Worm (Caenorhabditis elegans): Measurements from ENCODE around the gene R04A9.6.
A peak's percentile ranks its signal among the peaks of the same experiment; 100 is the strongest.
"Not testable (repeated sequence)": the region's sequence is repeated elsewhere in the genome, so short reads cannot be mapped to it uniquely, and the experiment has no call there.

R04A9.6 gene

DNA sequence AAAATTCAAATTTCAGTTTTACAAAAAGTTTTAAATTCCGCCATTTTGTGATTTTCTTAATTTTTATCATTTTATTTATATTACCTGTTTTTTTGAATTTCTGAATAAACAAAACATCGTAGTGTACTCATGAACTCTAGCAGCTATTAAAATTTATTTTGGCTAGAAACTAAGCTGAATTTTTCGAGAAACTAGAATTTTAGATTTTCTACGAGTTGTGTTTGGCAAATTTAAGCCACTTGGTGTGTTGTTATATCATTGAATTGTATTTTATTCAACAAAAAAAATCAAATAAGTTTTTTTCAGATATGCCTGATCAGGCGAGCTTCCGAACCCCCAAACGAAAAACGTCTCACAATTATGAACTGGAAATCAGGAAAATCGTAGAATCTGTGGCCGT is at the start of gene R04A9.6:
Gene R04A9.6, plus strand, starts transcription at position 301 of the 400 bp plus-strand sequence.
- TF ChIP-seq elt-4 (tag; optimal IDR thresholded peaks at IDR 0.05) (no peak), hlh-13 (GFP tag; optimal IDR thresholded peaks at IDR 0.05) (no peak), dve-1 (tag; optimal IDR thresholded peaks at IDR 0.05) (no peak), gmeb-2 (tag; optimal IDR thresholded peaks at IDR 0.05) (no peak), elt-2 (tag; optimal IDR thresholded peaks at IDR 0.05) (no peak)

DNA sequence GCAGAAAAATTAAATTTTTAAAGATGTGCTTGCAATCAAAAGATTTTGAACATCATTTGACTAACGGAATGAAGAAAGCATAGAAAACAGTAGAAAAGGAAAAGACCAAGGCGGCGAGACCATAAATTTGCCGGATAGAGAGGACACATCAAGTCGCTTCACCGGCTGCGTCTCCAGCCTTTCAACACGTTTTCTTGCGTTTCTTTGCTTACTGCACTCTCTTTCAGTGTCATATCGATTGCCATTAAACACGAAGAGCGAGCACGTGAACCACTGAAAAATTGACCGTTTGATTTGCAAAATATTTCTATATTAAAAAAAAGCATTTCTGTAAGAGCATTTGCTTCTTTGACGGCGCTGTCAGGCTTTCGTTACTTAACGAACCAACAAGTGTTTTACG is 49.2 kb upstream of the R04A9.6 start:
- TF ChIP-seq elt-4 (tag; optimal IDR thresholded peaks at IDR 0.05) (no peak), ceh-14 (tag; optimal IDR thresholded peaks at IDR 0.05) (no peak), hlh-30 (tag; optimal IDR thresholded peaks at IDR 0.05; ENCODE audit: insufficient read depth) (peak; percentile 16), nfya-1 (tag; optimal IDR thresholded peaks at IDR 0.05) (peak; percentile 8), ref-2 (tag; optimal IDR thresholded peaks at IDR 0.05) (no peak), ceh-48 (tag; optimal IDR thresholded peaks at IDR 0.05) (peak; percentile 67), zip-5 (tag; optimal IDR thresholded peaks at IDR 0.05) (no peak), nhr-11 (tag; optimal IDR thresholded peaks at IDR 0.05) (no peak), fkh-10 (GFP tag; optimal IDR thresholded peaks at IDR 0.05) (no peak), ceh-31 (tag; optimal IDR thresholded peaks at IDR 0.05) (peak; percentile 21), unc-42 (tag; optimal IDR thresholded peaks at IDR 0.05) (no peak), gmeb-2 (tag; optimal IDR thresholded peaks at IDR 0.05) (no peak), syd-9 (tag; optimal IDR thresholded peaks at IDR 0.05) (no peak), che-1 (tag; optimal IDR thresholded peaks at IDR 0.05) (no peak), unc-55 (GFP tag; optimal IDR thresholded peaks at IDR 0.05) (peak; percentile 28), pax-1 (tag; optimal IDR thresholded peaks at IDR 0.05) (no peak)

DNA sequence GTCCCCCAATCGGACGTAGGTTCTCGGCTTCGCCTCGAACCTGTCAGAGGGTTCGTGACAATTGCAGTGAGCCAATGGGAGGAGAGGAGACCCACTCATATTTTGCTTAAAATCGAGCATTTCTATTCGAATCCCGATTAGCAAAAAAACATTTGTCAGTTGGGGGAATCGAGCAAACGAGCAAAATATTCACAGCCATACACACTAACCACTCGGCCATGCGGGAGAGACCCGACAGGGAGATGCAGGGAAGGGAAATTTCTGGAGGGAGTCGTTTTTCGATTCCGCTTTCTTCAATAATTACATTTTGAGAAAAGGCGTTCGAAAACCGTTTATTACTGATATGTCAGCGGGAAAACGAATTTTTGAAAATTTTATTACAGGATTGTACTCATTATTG is 46.0 kb upstream of the R04A9.6 start:
- TF ChIP-seq unc-3 (GFP tag; conservative IDR thresholded peaks at IDR 0.05) (peak; percentile 70), ceh-45 (GFP tag; IDR thresholded peaks at IDR 0.05) (peak; percentile 78; the same call in 1 of the 2 replicates), sox-2 (GFP tag; IDR thresholded peaks at IDR 0.05) (peak; percentile 72)
- not testable (repeated sequence) for TF ChIP-seq unc-3 (tag; optimal IDR thresholded peaks at IDR 0.05)

DNA sequence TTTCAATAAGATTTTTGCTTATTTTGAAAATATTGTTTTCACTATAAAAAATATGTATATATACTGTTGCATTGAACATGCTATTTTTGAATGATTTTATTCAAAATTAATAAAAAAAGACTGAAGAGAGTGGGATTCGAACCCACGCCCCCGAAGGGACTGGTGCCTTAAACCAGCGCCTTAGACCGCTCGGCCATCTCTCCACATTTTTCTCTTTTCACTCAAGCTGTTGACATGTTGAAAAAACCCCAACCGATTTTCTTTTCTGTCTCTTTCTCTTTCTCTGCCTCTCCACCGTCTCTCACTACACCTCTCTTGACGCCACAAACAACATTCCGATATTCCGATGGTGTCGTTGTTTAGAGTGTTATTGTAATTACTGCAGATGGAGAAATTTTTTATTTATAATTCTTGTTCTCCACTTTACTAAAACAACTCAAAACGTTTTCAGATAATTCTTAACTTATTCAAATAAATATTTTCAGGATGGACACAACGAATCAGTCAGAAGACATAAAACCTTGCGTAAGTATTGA is 44.2 kb upstream of the R04A9.6 start, which contains the start of gene sor-3:
Gene sor-3, plus strand, starts transcription at position 486 of the 536 bp plus-strand sequence.
- TF ChIP-seq ceh-14 (tag; optimal IDR thresholded peaks at IDR 0.05) = peak; percentile 94
- TF ChIP-seq ceh-19 (GFP tag; optimal IDR thresholded peaks at IDR 0.05) = peak; percentile 85
- no peak for TF ChIP-seq ceh-30 (tag; optimal IDR thresholded peaks at IDR 0.05)
- TF ChIP-seq ref-2 (tag; optimal IDR thresholded peaks at IDR 0.05) = peak; percentile 77
- TF ChIP-seq che-1 (tag; optimal IDR thresholded peaks at IDR 0.05) = peak; percentile 88
- no peak for TF ChIP-seq odd-2 (tag; optimal IDR thresholded peaks at IDR 0.05)
- peak; percentile 81 for TF ChIP-seq unc-3 (GFP tag; conservative IDR thresholded peaks at IDR 0.05)
- peak; percentile 89 for TF ChIP-seq unc-3 (tag; optimal IDR thresholded peaks at IDR 0.05)
- TF ChIP-seq Y22D7AL.16 (tag; optimal IDR thresholded peaks at IDR 0.05) = peak; percentile 89
- TF ChIP-seq ceh-2 (tag; optimal IDR thresholded peaks at IDR 0.05) = peak; percentile 87
- peak; percentile 81 for TF ChIP-seq ceh-48 (tag; optimal IDR thresholded peaks at IDR 0.05)
- TF ChIP-seq fkh-10 (GFP tag; optimal IDR thresholded peaks at IDR 0.05) = no peak
- TF ChIP-seq lim-6 (tag; optimal IDR thresholded peaks at IDR 0.05) = peak; percentile 54
- peak; percentile 85 for TF ChIP-seq pqm-1 (tag; optimal IDR thresholded peaks at IDR 0.05)
- peak; percentile 87 for TF ChIP-seq madf-2 (tag; optimal IDR thresholded peaks at IDR 0.05)
- peak; percentile 3 for TF ChIP-seq unc-55 (GFP tag; optimal IDR thresholded peaks at IDR 0.05)
- peak; percentile 16 for TF ChIP-seq pros-1 (tag; optimal IDR thresholded peaks at IDR 0.05)
- peak; percentile 81 for TF ChIP-seq ceh-24 (tag; optimal IDR thresholded peaks at IDR 0.05)
- peak; percentile 77 for TF ChIP-seq rnt-1 (tag; optimal IDR thresholded peaks at IDR 0.05)
- peak; percentile 82 for TF ChIP-seq ceh-34 (tag; optimal IDR thresholded peaks at IDR 0.05)
- TF ChIP-seq nhr-232 (tag; optimal IDR thresholded peaks at IDR 0.05) = peak; percentile 68
- TF ChIP-seq syd-9 (tag; optimal IDR thresholded peaks at IDR 0.05) = peak; percentile 82
- peak; percentile 76 for TF ChIP-seq ceh-31 (tag; optimal IDR thresholded peaks at IDR 0.05)
- peak; percentile 84 for TF ChIP-seq ceh-45 (GFP tag; IDR thresholded peaks at IDR 0.05)
- peak; percentile 53 for TF ChIP-seq hlh-30 (tag; optimal IDR thresholded peaks at IDR 0.05; ENCODE audit: insufficient read depth)
- peak; percentile 89 for TF ChIP-seq hlh-8 (tag; optimal IDR thresholded peaks at IDR 0.05)
- TF ChIP-seq dve-1 (tag; optimal IDR thresholded peaks at IDR 0.05) = peak; percentile 70
- TF ChIP-seq nhr-11 (tag; optimal IDR thresholded peaks at IDR 0.05) = no peak
- TF ChIP-seq ama-1 (optimal IDR thresholded peaks at IDR 0.05) = no peak
- TF ChIP-seq C38D4.7 (GFP tag; optimal IDR thresholded peaks at IDR 0.05) = peak; percentile 86
- peak; percentile 71 for TF ChIP-seq C08G9.2 (tag; optimal IDR thresholded peaks at IDR 0.05)
- peak; percentile 76 for TF ChIP-seq ceh-6 (GFP tag; optimal IDR thresholded peaks at IDR 0.05)
- TF ChIP-seq ztf-16 (tag; optimal IDR thresholded peaks at IDR 0.05) = peak; percentile 82
- peak; percentile 87 for TF ChIP-seq F13H6.1 (tag; optimal IDR thresholded peaks at IDR 0.05)
- TF ChIP-seq ceh-22 (tag; optimal IDR thresholded peaks at IDR 0.05) = no peak
- no peak for TF ChIP-seq pax-1 (tag; optimal IDR thresholded peaks at IDR 0.05)
- peak; percentile 88 for TF ChIP-seq hlh-13 (GFP tag; optimal IDR thresholded peaks at IDR 0.05)
